Fruit fly (Drosophila melanogaster): ENCODE results near the gene Npc1a.
A peak's percentile ranks its signal among the peaks of the same experiment; 100 is the strongest.

Npc1a gene

DNA sequence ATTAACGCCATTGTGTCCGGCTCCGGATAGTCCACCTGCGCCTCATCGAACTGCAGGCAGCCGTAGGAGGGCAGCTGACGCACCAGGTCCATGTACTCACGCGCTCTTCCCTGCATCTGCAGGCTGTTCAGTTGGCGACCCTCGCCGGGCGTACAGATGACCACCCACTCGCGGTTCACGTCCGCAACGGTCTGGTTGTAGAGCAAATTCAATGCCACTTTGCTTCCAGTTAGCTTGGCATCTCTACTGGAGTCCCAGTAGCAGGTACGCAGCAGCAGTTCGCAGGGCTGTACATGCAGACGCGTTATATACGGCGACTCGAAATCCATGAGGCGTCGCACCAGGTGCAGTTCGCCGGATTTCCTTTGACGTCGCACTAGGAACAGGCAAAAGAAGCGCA is 15.1 kb downstream of the Npc1a start:
- TF ChIP-seq Med (GFP tag) (peak; percentile 53), CG34422 (GFP tag; IDR thresholded peaks at IDR 0.05) (0 out of 3 replicates have a peak, but pooled peaks have one; percentile 24), ham (GFP tag; IDR thresholded peaks at IDR 0.05) (no peak), CG15011 (GFP tag; optimal IDR thresholded peaks at IDR 0.05) (no peak)

- TF ChIP-seq trh (GFP tag; optimal IDR thresholded peaks at IDR 0.05) (no peak), MBD-R2 (GFP tag; IDR thresholded peaks at IDR 0.05) (peak; percentile 46; the same call in 1 of the 2 replicates), Fer1 (GFP tag; optimal IDR thresholded peaks at IDR 0.05) (peak; percentile 38), MESR4 (GFP tag; optimal IDR thresholded peaks at IDR 0.05) (peak; percentile 90), trem (tag; optimal IDR thresholded peaks at IDR 0.05) (peak; percentile 50), CG34422 (GFP tag; IDR thresholded peaks at IDR 0.05) (peak; percentile 56; the same call in 1 of the 3 replicates), CG8924 (tag; optimal IDR thresholded peaks at IDR 0.05) (peak; percentile 33), CG6175 (GFP tag; IDR thresholded peaks at IDR 0.05) (no peak), CG7271 (tag; optimal IDR thresholded peaks at IDR 0.05) (no peak), cg (GFP tag; optimal IDR thresholded peaks at IDR 0.05) (peak; percentile 81), CG7963 (GFP tag; IDR thresholded peaks at IDR 0.05; ENCODE audit: partially characterized antibody) (no peak), CG4617 (GFP tag; optimal IDR thresholded peaks at IDR 0.05; ENCODE audit: borderline replicate concordance) (peak; percentile 90), Atf6 (GFP tag; IDR thresholded peaks at IDR 0.05) (no peak), wor (GFP tag; IDR thresholded peaks at IDR 0.05) (no peak), lbe (GFP tag; optimal IDR thresholded peaks at IDR 0.05) (peak; percentile 43), YL-1 (GFP tag; optimal IDR thresholded peaks at IDR 0.05) (peak; percentile 62), CG17802 (tag; optimal IDR thresholded peaks at IDR 0.05) (peak; percentile 51), E2f2 (GFP tag; IDR thresholded peaks at IDR 0.05) (peak; percentile 68), BEAF-32 (GFP tag; optimal IDR thresholded peaks at IDR 0.05) (peak; percentile 9), Dll (GFP tag; IDR thresholded peaks at IDR 0.05; ENCODE audit: partially characterized antibody) (peak; percentile 21; the same call in 1 of the 4 replicates), wek (GFP tag; optimal IDR thresholded peaks at IDR 0.05) (peak; percentile 95), CG3995 (GFP tag; optimal IDR thresholded peaks at IDR 0.05) (peak; percentile 40), CG12659 (GFP tag; optimal IDR thresholded peaks at IDR 0.05) (peak; percentile 62), gfzf (GFP tag; optimal IDR thresholded peaks at IDR 0.05) (peak; percentile 70), Ets97D (GFP tag; optimal IDR thresholded peaks at IDR 0.05) (peak; percentile 7), stwl (tag; optimal IDR thresholded peaks at IDR 0.05) (peak; percentile 40), pzg (GFP tag; optimal IDR thresholded peaks at IDR 0.05) (peak; percentile 55), CG16863 (GFP tag; optimal IDR thresholded peaks at IDR 0.05) (no peak), Myb (GFP tag; optimal IDR thresholded peaks at IDR 0.05) (peak; percentile 56), grau (tag; optimal IDR thresholded peaks at IDR 0.05) (peak; percentile 29), Spps (tag; optimal IDR thresholded peaks at IDR 0.05) (no peak), Optix (GFP tag; IDR thresholded peaks at IDR 0.05) (no peak), Med (GFP tag) (peak; percentile 22), Dp (GFP tag; optimal IDR thresholded peaks at IDR 0.05) (peak; percentile 64), nau (GFP tag; optimal IDR thresholded peaks at IDR 0.05) (no peak), CG1603 (tag; optimal IDR thresholded peaks at IDR 0.05) (peak; percentile 17), sens (GFP tag) (peak; percentile 56), NfI (GFP tag; optimal IDR thresholded peaks at IDR 0.05) (no peak), disco-r (GFP tag; optimal IDR thresholded peaks at IDR 0.05) (no peak), CG4707 (GFP tag; optimal IDR thresholded peaks at IDR 0.05) (no peak), CG2116 (GFP tag; optimal IDR thresholded peaks at IDR 0.05) (peak; percentile 18), CG30020 (tag; optimal IDR thresholded peaks at IDR 0.05) (peak; percentile 64), CG10267 (tag; optimal IDR thresholded peaks at IDR 0.05) (peak; percentile 12), CG9797 (GFP tag; optimal IDR thresholded peaks at IDR 0.05) (peak; percentile 65), bigmax (GFP tag; optimal IDR thresholded peaks at IDR 0.05) (peak; percentile 41)
Observed at dm6 chr2L:10203933-10204509, 17.0 kb downstream of the Npc1a start, which contains the start of gene CG34159. TSS of gene CG34159 (minus strand) at chr2L:10204317.
